Worm (Caenorhabditis elegans): ENCODE data around the gene C18D4.4.

Gene C18D4.4

DNA sequence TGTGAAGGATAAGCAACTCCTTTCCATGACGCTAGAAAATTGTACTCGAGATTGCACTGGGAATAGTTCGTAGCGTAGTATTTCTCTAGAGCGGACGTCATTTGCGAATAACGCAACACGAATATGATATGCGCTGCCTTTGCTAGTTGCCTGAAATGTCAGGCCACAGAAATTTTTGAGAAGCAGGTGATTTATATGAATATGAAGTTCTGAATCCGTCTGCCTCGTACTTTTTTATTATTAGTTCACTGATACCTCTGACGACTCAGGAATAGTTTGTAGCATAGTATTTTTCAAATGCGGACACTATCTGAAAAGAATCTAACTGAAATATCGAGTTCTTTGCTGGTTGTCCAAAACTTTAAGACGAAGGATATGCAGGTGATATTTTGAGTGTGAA lies 35.2 kb downstream of the C18D4.4 start, which contains the start of gene srh-118:
Gene srh-118 (minus strand): TSS at position 101 of the 400 bp plus-strand sequence.
- TF ChIP-seq C08G9.2 (tag; optimal IDR thresholded peaks at IDR 0.05) = no peak
- TF ChIP-seq pros-1 (tag; optimal IDR thresholded peaks at IDR 0.05) = no peak
- TF ChIP-seq Y22D7AL.16 (tag; optimal IDR thresholded peaks at IDR 0.05) = no peak
- TF ChIP-seq pqm-1 (tag; optimal IDR thresholded peaks at IDR 0.05) = no peak
- TF ChIP-seq ceh-2 (tag; optimal IDR thresholded peaks at IDR 0.05) = no peak
- no peak for TF ChIP-seq nfya-1 (tag; optimal IDR thresholded peaks at IDR 0.05)
- TF ChIP-seq ceh-6 (GFP tag; optimal IDR thresholded peaks at IDR 0.05) = no peak
- TF ChIP-seq rnt-1 (tag; optimal IDR thresholded peaks at IDR 0.05) = no peak
- TF ChIP-seq hlh-13 (GFP tag; optimal IDR thresholded peaks at IDR 0.05) = no peak
- no peak for TF ChIP-seq syd-9 (tag; optimal IDR thresholded peaks at IDR 0.05)
- TF ChIP-seq madf-2 (tag; optimal IDR thresholded peaks at IDR 0.05) = no peak
- TF ChIP-seq ceh-48 (tag; optimal IDR thresholded peaks at IDR 0.05) = no peak

DNA sequence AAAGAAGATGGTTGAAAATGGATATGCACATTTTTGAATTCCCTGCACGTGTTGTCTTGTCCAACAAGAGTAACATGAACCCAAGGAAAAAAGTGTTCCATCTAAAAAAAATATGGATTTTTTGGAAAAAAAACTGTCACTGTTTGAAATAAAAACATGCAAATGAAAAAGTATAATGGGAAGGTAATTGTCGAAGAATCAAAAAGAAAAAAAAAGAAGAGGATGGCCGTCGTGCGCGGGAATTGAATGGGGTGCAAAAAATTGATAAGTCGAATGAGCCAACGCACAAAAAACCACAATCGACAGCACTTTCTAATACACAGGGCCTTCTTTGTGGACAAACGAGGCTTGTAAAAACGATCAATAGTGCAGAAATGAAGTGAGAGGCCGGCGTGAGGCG lies 37.6 kb downstream of the C18D4.4 start, which contains the start of gene fbxa-102:
Gene fbxa-102 (minus strand): TSS at position 101 of the 400 bp plus-strand sequence.
- no peak for TF ChIP-seq hlh-6 (tag; optimal IDR thresholded peaks at IDR 0.05)
- no peak for TF ChIP-seq ztf-16 (tag; optimal IDR thresholded peaks at IDR 0.05)
- no peak for TF ChIP-seq madf-2 (tag; optimal IDR thresholded peaks at IDR 0.05)
- no peak for TF ChIP-seq ets-4 (tag; optimal IDR thresholded peaks at IDR 0.05)
- TF ChIP-seq fkh-10 (GFP tag; optimal IDR thresholded peaks at IDR 0.05) = no peak
- TF ChIP-seq hlh-15 (tag; optimal IDR thresholded peaks at IDR 0.05) = no peak
- TF ChIP-seq T23F11.4 (GFP tag; optimal IDR thresholded peaks at IDR 0.05) = no peak
- no peak for TF ChIP-seq npax-4 (tag; optimal IDR thresholded peaks at IDR 0.05)
- TF ChIP-seq pat-9 (tag; optimal IDR thresholded peaks at IDR 0.05) = no peak

DNA sequence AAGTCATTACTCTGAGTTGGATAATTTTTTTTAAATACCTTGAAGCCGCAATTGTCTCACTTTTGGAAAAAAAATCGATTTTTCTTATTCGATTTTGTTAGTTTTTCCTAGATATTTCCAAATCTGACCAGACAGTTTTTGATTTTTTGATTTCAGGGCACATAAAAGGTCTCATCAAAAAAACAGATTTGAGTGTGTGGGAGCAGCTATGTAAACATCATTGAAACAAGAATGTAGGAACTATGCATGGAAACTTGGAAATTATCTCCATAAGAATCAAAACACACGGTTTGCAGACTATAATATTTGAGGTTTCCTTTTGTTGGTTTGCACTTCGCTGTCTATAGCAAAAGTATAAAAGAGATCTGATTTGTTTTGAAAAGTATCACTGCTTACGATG lies 45.3 kb downstream of the C18D4.4 start, which contains the start of gene scl-24:
Gene scl-24 (plus strand): TSS at position 301 of the 400 bp plus-strand sequence.
- TF ChIP-seq nfya-1 (tag; optimal IDR thresholded peaks at IDR 0.05) (no peak), ceh-24 (tag; optimal IDR thresholded peaks at IDR 0.05) (no peak), sdc-2 (tag; optimal IDR thresholded peaks at IDR 0.05) (no peak), pag-3 (tag; optimal IDR thresholded peaks at IDR 0.05; ENCODE audit: borderline replicate concordance) (no peak), ceh-45 (GFP tag; IDR thresholded peaks at IDR 0.05) (no peak), ceh-9 (tag; optimal IDR thresholded peaks at IDR 0.05) (no peak), C08G9.2 (tag; optimal IDR thresholded peaks at IDR 0.05) (no peak)

- TF ChIP-seq ceh-34 (tag; optimal IDR thresholded peaks at IDR 0.05) (no peak), ceh-18 (tag; optimal IDR thresholded peaks at IDR 0.05) (no peak), pha-2 (tag; optimal IDR thresholded peaks at IDR 0.05) (no peak), gmeb-2 (tag; optimal IDR thresholded peaks at IDR 0.05) (no peak), eyg-1 (tag; optimal IDR thresholded peaks at IDR 0.05) (no peak), K02D7.2 (tag; optimal IDR thresholded peaks at IDR 0.05) (no peak), ref-2 (tag; optimal IDR thresholded peaks at IDR 0.05) (no peak), pax-1 (tag; optimal IDR thresholded peaks at IDR 0.05) (no peak), mec-3 (tag; optimal IDR thresholded peaks at IDR 0.05; ENCODE audit: borderline replicate concordance) (no peak), syd-9 (tag; optimal IDR thresholded peaks at IDR 0.05) (no peak), F13H6.1 (tag; optimal IDR thresholded peaks at IDR 0.05) (no peak), sox-2 (GFP tag; IDR thresholded peaks at IDR 0.05) (no peak), ceh-22 (tag; optimal IDR thresholded peaks at IDR 0.05) (no peak), unc-55 (GFP tag; optimal IDR thresholded peaks at IDR 0.05) (no peak), C38D4.7 (GFP tag; optimal IDR thresholded peaks at IDR 0.05) (no peak), fkh-6 (tag; optimal IDR thresholded peaks at IDR 0.05) (no peak), che-1 (tag; optimal IDR thresholded peaks at IDR 0.05) (no peak), pqm-1 (tag; optimal IDR thresholded peaks at IDR 0.05) (no peak)
Observed at ce11 chrV:17485078-17485477, 46.2 kb downstream of the C18D4.4 start, which contains the start of gene srh-111. Gene srh-111 (minus strand): TSS chrV:17485178.

All from whole organism, late embryonic.